Worm (Caenorhabditis elegans) whole organism, L4 larva: ENCODE data around the gene F13H10.5.

ENCODE experiments used
- dve-1 ChIP-seq: sonication (generic microtip); optimal IDR thresholded peaks from 2 replicates; lab custom pipeline; 2017; ENCODE audit warnings: antibody characterized with exemption, mild to moderate bottlenecking, missing genetic modification characterization, missing compliant biosample characterization; ENCODE audit not compliant: insufficient read depth
- lsy-2 ChIP-seq, 2 experiments: fragments of 150-350 bp in 1 of 2; sonication (generic microtip) in 1 of 2; optimal IDR thresholded peaks; 2 replicates each; lab custom pipeline; 2014 to 2017; ENCODE audit warnings: missing biosample characterization in 2 of 2, missing genetic modification characterization in 2 of 2

DNA sequence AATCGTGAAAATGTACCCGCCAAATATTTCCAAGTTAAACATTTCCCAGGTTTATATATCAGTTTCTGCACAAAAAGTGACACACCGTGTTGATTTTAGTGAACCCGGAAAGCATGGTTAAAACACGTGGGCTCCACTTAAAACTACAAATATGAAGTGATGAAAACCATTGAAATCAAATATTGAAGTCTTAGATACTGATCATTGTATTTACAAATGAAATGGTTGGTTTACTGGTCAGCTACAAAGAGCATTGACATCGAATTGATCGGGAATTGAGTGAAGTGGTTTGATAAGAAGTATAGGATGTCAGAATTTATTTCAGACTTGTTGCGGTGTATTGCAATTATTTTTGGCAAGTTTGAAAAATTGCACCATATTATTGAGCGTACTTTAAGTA lies 38.6 kb downstream of the F13H10.5 start, which contains the start of gene hrg-5:
- no peak for TF ChIP-seq dve-1 (tag; lab: Kevin White, UChicago)
- no peak for TF ChIP-seq lsy-2 (tag; optimal IDR thresholded peaks at IDR 0.05; lab: Kevin White, UChicago)
